Fruit fly (Drosophila melanogaster) whole organism, embryonic: Measurements from ENCODE around the gene CG42487.

ENCODE experiments used
- ATbp ChIP-seq: fragments of 200-800 bp; sonication (Bioruptor generic); optimal IDR thresholded peaks from 2 replicates; lab custom pipeline; 2017; ENCODE audit warnings: missing biosample characterization, mild to moderate bottlenecking, missing genetic modification characterization, missing genetic modification reagents
- CG11247 ChIP-seq: fragments of 200-800 bp; sonication (Bioruptor generic); IDR thresholded peaks from 2 replicates; pipeline ENCODE4 v1.3.6; 2022; ENCODE audit warnings: missing biosample characterization, missing genetic modification characterization
- CG11696 ChIP-seq: fragments of 200-800 bp; sonication (Bioruptor generic); IDR thresholded peaks from 2 replicates; pipeline ENCODE4 v1.3.6; 2022; ENCODE audit warnings: missing biosample characterization, missing genetic modification characterization
- CG13424 ChIP-seq: fragments of 200-800 bp; sonication (Bioruptor generic); optimal IDR thresholded peaks from 2 replicates; lab custom pipeline; 2019; ENCODE audit warnings: missing biosample characterization, mild to moderate bottlenecking, missing genetic modification characterization, moderate library complexity
- CG14965 ChIP-seq: fragments of 200-800 bp; sonication (Bioruptor generic); optimal IDR thresholded peaks from 2 replicates; lab custom pipeline; 2016; ENCODE audit warnings: missing biosample characterization, missing genetic modification characterization, borderline replicate concordance
- CG15011 ChIP-seq: fragments of 200-800 bp; sonication (Bioruptor generic); optimal IDR thresholded peaks from 3 replicates; lab custom pipeline; 2018; ENCODE audit warnings: missing biosample characterization, mild to moderate bottlenecking, missing genetic modification characterization
- CG15696 ChIP-seq: fragments of 200-800 bp; sonication (Bioruptor generic); optimal IDR thresholded peaks from 2 replicates; lab custom pipeline; 2019; ENCODE audit warnings: missing biosample characterization, mild to moderate bottlenecking, missing genetic modification characterization, moderate library complexity
- CG1647 ChIP-seq: fragments of 200-800 bp; sonication (Bioruptor generic); optimal IDR thresholded peaks from 3 replicates; lab custom pipeline; 2016; ENCODE audit warnings: missing biosample characterization, missing genetic modification characterization
- CG16863 ChIP-seq: fragments of 200-800 bp; sonication (Bioruptor generic); optimal IDR thresholded peaks from 3 replicates; lab custom pipeline; 2016; ENCODE audit warnings: missing biosample characterization, missing genetic modification characterization
- CG17328 ChIP-seq: fragments of 200-800 bp; sonication (Bioruptor generic); IDR thresholded peaks from 2 replicates; pipeline ENCODE4 v1.3.6; 2022; ENCODE audit warnings: missing biosample characterization, missing genetic modification characterization
- CG2116 ChIP-seq: fragments of 200-800 bp; sonication (Bioruptor generic); optimal IDR thresholded peaks from 3 replicates; lab custom pipeline; 2018; ENCODE audit warnings: missing biosample characterization, mild to moderate bottlenecking, missing genetic modification characterization
- CG2875 ChIP-seq: fragments of 200-800 bp; sonication (Bioruptor generic); optimal IDR thresholded peaks from 2 replicates; lab custom pipeline; 2017; ENCODE audit warnings: missing biosample characterization, mild to moderate bottlenecking, missing genetic modification characterization, missing genetic modification reagents
- CG31224 ChIP-seq: fragments of 200-800 bp; sonication (Bioruptor generic); IDR thresholded peaks from 2 replicates; pipeline ENCODE4 v1.3.6; 2022; ENCODE audit warnings: missing biosample characterization, missing genetic modification characterization
- CG34422 ChIP-seq: fragments of 200-800 bp; sonication (Bioruptor generic); IDR thresholded peaks from 3 replicates; pipeline ENCODE4 v1.3.6; 2022; ENCODE audit warnings: missing biosample characterization, missing genetic modification characterization
- CG4328 ChIP-seq: fragments of 200-800 bp; sonication (Bioruptor generic); optimal IDR thresholded peaks from 3 replicates; lab custom pipeline; 2017; ENCODE audit warnings: missing biosample characterization, missing genetic modification reagents, missing genetic modification characterization
- CG6272 ChIP-seq: fragments of 200-800 bp; sonication (Bioruptor generic); IDR thresholded peaks from 2 replicates; pipeline ENCODE4 v1.3.6; 2022; ENCODE audit warnings: missing biosample characterization, missing genetic modification characterization
- CG9727 ChIP-seq: fragments of 200-800 bp; sonication (Bioruptor generic); optimal IDR thresholded peaks from 3 replicates; lab custom pipeline; 2017; ENCODE audit warnings: missing biosample characterization, mild to moderate bottlenecking, missing genetic modification characterization
- CG9817 ChIP-seq: fragments of 200-800 bp; sonication (Bioruptor generic); optimal IDR thresholded peaks from 2 replicates; lab custom pipeline; 2018; ENCODE audit warnings: missing biosample characterization, mild to moderate bottlenecking, missing genetic modification characterization, moderate library complexity
- Dad ChIP-seq: fragments of 200-800 bp; sonication (Bioruptor generic); optimal IDR thresholded peaks from 3 replicates; lab custom pipeline; 2016; ENCODE audit warnings: missing biosample characterization, missing genetic modification characterization
- E2f2 ChIP-seq: fragments of 200-800 bp; sonication (Bioruptor generic); IDR thresholded peaks from 2 replicates; pipeline ENCODE4 v1.3.6; 2022; ENCODE audit warnings: missing biosample characterization, missing genetic modification characterization
- HLH4C ChIP-seq: fragments of 200-800 bp; sonication (Bioruptor generic); IDR thresholded peaks from 3 replicates; pipeline ENCODE4 v1.3.6; 2022; ENCODE audit warnings: missing biosample characterization, missing genetic modification characterization; ENCODE audit not compliant: partially characterized antibody
- PHDP ChIP-seq: fragments of 200-800 bp; sonication (Bioruptor generic); optimal IDR thresholded peaks from 3 replicates; lab custom pipeline; 2018; ENCODE audit warnings: missing biosample characterization, mild to moderate bottlenecking, missing genetic modification characterization, moderate library complexity
- Sin3A ChIP-seq: fragments of >200 bp; optimal IDR thresholded peaks from 2 replicates; lab custom pipeline; 2018
- YL-1 ChIP-seq: fragments of 200-800 bp; sonication (Bioruptor generic); optimal IDR thresholded peaks from 3 replicates; lab custom pipeline; 2017; ENCODE audit warnings: missing biosample characterization, mild to moderate bottlenecking, missing genetic modification characterization
- bcd ChIP-seq: fragments of 200-800 bp; sonication (Bioruptor generic); optimal IDR thresholded peaks from 2 replicates; lab custom pipeline; 2017; ENCODE audit warnings: missing biosample characterization, mild to moderate bottlenecking, missing genetic modification characterization
- bsh ChIP-seq, 2 experiments: fragments of 200-800 bp; sonication (Bioruptor generic); optimal IDR thresholded peaks; 2 replicates each; lab custom pipeline; 2017 to 2018; ENCODE audit warnings: mild to moderate bottlenecking in 2 of 2, missing biosample characterization in 2 of 2, missing genetic modification characterization in 2 of 2, moderate library complexity in 1 of 2
- chif ChIP-seq, 2 experiments: fragments of 200-800 bp; sonication (Bioruptor generic); optimal IDR thresholded peaks; 3 replicates each; lab custom pipeline; 2016; ENCODE audit warnings: missing biosample characterization in 2 of 2, missing genetic modification characterization in 2 of 2
- ci ChIP-seq: fragments of 200-800 bp; sonication (Bioruptor generic); IDR thresholded peaks from 3 replicates; pipeline ENCODE4 v1.3.6; 2022; ENCODE audit warnings: missing biosample characterization, missing genetic modification characterization
- dpn ChIP-seq, 2 experiments: fragments of 200-800 bp; sonication (Bioruptor generic); optimal IDR thresholded peaks; 3 replicates each; lab custom pipeline; 2016; ENCODE audit warnings: missing biosample characterization in 2 of 2, missing genetic modification characterization in 2 of 2
- gem ChIP-seq: fragments of 200-800 bp; sonication (Bioruptor generic); optimal IDR thresholded peaks from 2 replicates; lab custom pipeline; 2019; ENCODE audit warnings: missing biosample characterization, mild to moderate bottlenecking, missing genetic modification characterization, moderate library complexity
- grau ChIP-seq: fragments of 200-800 bp; optimal IDR thresholded peaks from 3 replicates; lab custom pipeline; 2019; ENCODE audit warnings: missing biosample characterization, mild to moderate bottlenecking, missing genetic modification characterization, moderate library complexity
- grn ChIP-seq: fragments of 200-800 bp; sonication (Bioruptor generic); optimal IDR thresholded peaks from 3 replicates; lab custom pipeline; 2017; ENCODE audit warnings: missing biosample characterization, missing genetic modification characterization
- her ChIP-seq: fragments of 200-800 bp; sonication (Bioruptor generic); optimal IDR thresholded peaks from 2 replicates; lab custom pipeline; 2016; ENCODE audit warnings: missing biosample characterization, missing genetic modification characterization
- kah ChIP-seq: fragments of 200-800 bp; sonication (Bioruptor generic); optimal IDR thresholded peaks from 2 replicates; lab custom pipeline; 2018; ENCODE audit warnings: missing biosample characterization, mild to moderate bottlenecking, missing genetic modification characterization
- lola ChIP-seq, 3 experiments: fragments of >200 bp in 2 of 3; fragments of 200-800 bp in 1 of 3; sonication (Bioruptor generic) in 1 of 3; optimal IDR thresholded peaks; 2 replicates each; lab custom pipeline; 2017 to 2019; ENCODE audit warnings: missing biosample characterization in 3 of 3, missing genetic modification characterization in 3 of 3, mild to moderate bottlenecking in 1 of 3, moderate library complexity in 1 of 3
- odd ChIP-seq: fragments of 200-800 bp; sonication (Bioruptor generic); optimal IDR thresholded peaks from 2 replicates; lab custom pipeline; 2017; ENCODE audit warnings: missing biosample characterization, mild to moderate bottlenecking, missing genetic modification characterization
- onecut ChIP-seq: fragments of 200-800 bp; sonication (Bioruptor generic); IDR thresholded peaks from 2 replicates; pipeline ENCODE4 v1.3.6; 2022; ENCODE audit warnings: missing biosample characterization, missing genetic modification characterization
- pan ChIP-seq, 4 experiments: fragments of >200 bp in 3 of 4; fragments of 200-800 bp in 1 of 4; sonication (Bioruptor generic) in 1 of 4; optimal IDR thresholded peaks in 3 of 4; IDR thresholded peaks in 1 of 4; 2 replicates each; pipeline versions ENCODE4 v1.3.6 to Lab custom; 2017 to 2022; ENCODE audit warnings: missing biosample characterization in 2 of 4, missing genetic modification characterization in 2 of 4, mixed read lengths in 1 of 4
- pfk ChIP-seq: fragments of 200-800 bp; sonication (Bioruptor generic); optimal IDR thresholded peaks from 2 replicates; lab custom pipeline; 2018; ENCODE audit warnings: missing biosample characterization, mild to moderate bottlenecking, missing genetic modification characterization, moderate library complexity
- psq ChIP-seq: fragments of 200-800 bp; sonication (Bioruptor generic); optimal IDR thresholded peaks from 2 replicates; lab custom pipeline; 2017; ENCODE audit warnings: missing biosample characterization, missing genetic modification characterization
- pum ChIP-seq: fragments of 200-800 bp; sonication (Bioruptor generic); optimal IDR thresholded peaks from 2 replicates; lab custom pipeline; 2016; ENCODE audit warnings: missing biosample characterization, missing genetic modification characterization
- ro ChIP-seq: fragments of 200-800 bp; sonication (Bioruptor generic); IDR thresholded peaks from 2 replicates; pipeline ENCODE4 v1.3.6; 2022; ENCODE audit warnings: missing biosample characterization, missing genetic modification characterization
- schlank ChIP-seq: fragments of 200-800 bp; sonication (Bioruptor generic); optimal IDR thresholded peaks from 2 replicates; lab custom pipeline; 2018; ENCODE audit warnings: missing biosample characterization, mild to moderate bottlenecking, missing genetic modification characterization
- tgo ChIP-seq: fragments of 200-800 bp; sonication (Bioruptor generic); IDR thresholded peaks from 3 replicates; pipeline ENCODE4 v1.3.6; 2022; ENCODE audit warnings: missing biosample characterization, missing genetic modification characterization
- tup ChIP-seq: fragments of 200-800 bp; sonication (Bioruptor generic); optimal IDR thresholded peaks from 2 replicates; lab custom pipeline; 2016; ENCODE audit warnings: missing biosample characterization, mild to moderate bottlenecking, missing genetic modification characterization, moderate library complexity
- wek ChIP-seq: fragments of 200-800 bp; sonication (Bioruptor generic); optimal IDR thresholded peaks from 3 replicates; lab custom pipeline; 2018; ENCODE audit warnings: missing biosample characterization, mild to moderate bottlenecking, missing genetic modification characterization, moderate library complexity
- zen ChIP-seq: fragments of 200-800 bp; sonication (Bioruptor generic); optimal IDR thresholded peaks from 3 replicates; lab custom pipeline; 2018; ENCODE audit warnings: missing biosample characterization, mild to moderate bottlenecking, missing genetic modification characterization, moderate library complexity
- zen2 ChIP-seq: fragments of 200-800 bp; sonication (Bioruptor generic); IDR thresholded peaks from 3 replicates; pipeline ENCODE4 v1.3.6; 2022; ENCODE audit warnings: missing biosample characterization, missing genetic modification characterization; ENCODE audit not compliant: partially characterized antibody
- zf30C ChIP-seq: fragments of 200-800 bp; sonication (Bioruptor generic); optimal IDR thresholded peaks from 3 replicates; lab custom pipeline; 2018; ENCODE audit warnings: missing biosample characterization, mild to moderate bottlenecking, missing genetic modification characterization

Gene CG42487

DNA sequence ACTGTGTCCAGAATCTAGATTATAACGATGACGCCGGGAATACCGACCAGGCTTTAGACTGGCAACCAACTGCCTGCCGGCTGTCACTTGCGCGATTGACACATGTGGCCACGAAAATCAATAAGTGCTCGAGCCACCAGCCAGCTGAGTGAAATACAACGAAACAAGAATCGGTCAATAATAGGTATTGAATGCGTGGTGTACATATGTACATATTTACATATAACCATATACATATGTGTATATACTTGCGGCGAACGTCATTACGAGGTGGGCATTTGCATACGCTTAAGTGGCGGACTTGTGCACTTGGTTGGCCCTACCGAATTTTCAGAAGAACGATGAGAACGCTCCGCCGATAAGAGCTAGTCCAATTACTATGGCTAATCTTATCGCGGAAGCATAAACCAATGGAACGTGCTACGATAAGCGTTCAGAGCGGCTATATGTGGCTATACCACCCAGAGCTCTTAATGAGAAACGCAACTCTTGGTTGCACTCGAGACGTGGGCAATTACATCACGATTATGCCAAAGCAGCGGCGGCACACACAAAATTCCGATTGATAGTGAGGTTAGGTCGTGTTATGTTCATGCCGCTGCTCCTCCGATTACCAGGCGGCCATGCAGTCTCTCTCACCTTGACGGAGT lies 12.4 kb downstream of the CG42487 start (continued):
- TF ChIP-seq CG6272 (GFP tag; lab: Robert Waterston, UW) (no peak), pum (GFP tag; lab: Kevin White, UChicago) (no peak), CG34422 (no peak), grn (GFP tag; lab: Kevin White, UChicago) (no peak), bcd (no peak), PHDP (peak; percentile 41), E2f2 (GFP tag; lab: Robert Waterston, UW) (peak; percentile 11; the same call in 1 of the 2 replicates), Dad (GFP tag; lab: Kevin White, UChicago) (no peak), CG15011 (GFP tag; lab: Kevin White, UChicago) (no peak), odd (peak; percentile 34), YL-1 (GFP tag; lab: Kevin White, UChicago) (peak; percentile 24), lola (GFP tag; optimal IDR thresholded peaks at IDR 0.05; lab: Kevin White, UChicago) (peak in 1 of 3 experiments; percentile 10), chif (GFP tag; optimal IDR thresholded peaks at IDR 0.05; lab: Kevin White, UChicago) (no peak), schlank (no peak), CG11696 (no peak), zf30C (GFP tag; lab: Kevin White, UChicago) (no peak), onecut (GFP tag; lab: Robert Waterston, UW) (peak; percentile 62), wek (GFP tag; lab: Kevin White, UChicago) (peak; percentile 57), CG17328 (GFP tag; lab: Robert Waterston, UW) (no peak), ro (no peak), gem (tag; lab: Kevin White, UChicago) (peak; percentile 16), pfk (GFP tag; lab: Kevin White, UChicago) (peak; percentile 10), CG31224 (no peak), CG2875 (peak; percentile 24), pan (optimal IDR thresholded peaks at IDR 0.05; lab: Kevin White, UChicago) (no peak), pan (GFP tag; optimal IDR thresholded peaks at IDR 0.05 in 1 of 2, IDR thresholded peaks at IDR 0.05 in 1 of 2) (no peak), zen2 (no peak), grau (tag; lab: Kevin White, UChicago) (no peak), ATbp (peak; percentile 71), zen (no peak), her (GFP tag; lab: Kevin White, UChicago) (no peak), tgo (GFP tag; lab: Robert Waterston, UW) (no peak), CG15696 (tag; lab: Kevin White, UChicago) (peak; percentile 51), HLH4C (GFP tag; lab: Robert Waterston, UW) (no peak), CG2116 (GFP tag; lab: Kevin White, UChicago) (no peak), tup (GFP tag; lab: Kevin White, UChicago) (no peak), CG4328 (peak; percentile 45), CG16863 (GFP tag; lab: Kevin White, UChicago) (peak; percentile 12), bsh (GFP tag; optimal IDR thresholded peaks at IDR 0.05; lab: Kevin White, UChicago) (peak in 1 of 2 experiments; percentile 46), dpn (GFP tag; optimal IDR thresholded peaks at IDR 0.05; lab: Kevin White, UChicago) (no peak), ci (GFP tag; lab: Robert Waterston, UW) (0 out of 3 replicates have a peak, but pooled peaks have one; percentile 49), kah (GFP tag; lab: Kevin White, UChicago) (no peak), CG11247 (no peak), Sin3A (no peak), CG1647 (GFP tag; lab: Kevin White, UChicago) (no peak), CG14965 (GFP tag; lab: Kevin White, UChicago) (no peak), psq (no peak), CG13424 (tag; lab: Kevin White, UChicago) (peak; percentile 2), CG9817 (tag; lab: Kevin White, UChicago) (no peak), CG9727 (no peak)
